Worm (Caenorhabditis elegans) whole organism, young adult: Measurements from ENCODE around the gene far-8.

ENCODE experiments used
- B0261.1 ChIP-seq: sonication (generic microtip); optimal IDR thresholded peaks from 2 replicates; lab custom pipeline; 2016; ENCODE audit warnings: mild to moderate bottlenecking, missing genetic modification characterization, moderate library complexity, missing compliant biosample characterization
- B0336.3 ChIP-seq: fragments of 200-800 bp; sonication (Bioruptor generic); IDR thresholded peaks from 2 replicates; pipeline ENCODE4 v1.3.6; 2022; ENCODE audit warnings: missing genetic modification characterization, missing compliant biosample characterization
- Y79H2A.3 ChIP-seq: fragments of 200-800 bp; sonication (Bioruptor generic); conservative IDR thresholded peaks from 2 replicates; pipeline ENCODE4 v1.3.6; 2022; ENCODE audit warnings: missing genetic modification reagents, missing genetic modification characterization, missing compliant biosample characterization
- attf-3 ChIP-seq: fragments of 200-800 bp; sonication (Bioruptor generic); conservative IDR thresholded peaks from 2 replicates; pipeline ENCODE4 v1.3.6; 2022; ENCODE audit warnings: missing genetic modification reagents, missing genetic modification characterization, missing compliant biosample characterization
- attf-5 ChIP-seq: fragments of 200-800 bp; sonication (Bioruptor generic); optimal IDR thresholded peaks from 2 replicates; lab custom pipeline; 2018; ENCODE audit warnings: mild to moderate bottlenecking, missing genetic modification characterization, missing compliant biosample characterization
- attf-6 ChIP-seq: fragments of 200-800 bp; sonication (Bioruptor generic); IDR thresholded peaks from 2 replicates; pipeline ENCODE4 v1.3.6; 2022; ENCODE audit warnings: missing genetic modification reagents, missing genetic modification characterization, missing compliant biosample characterization
- ccch-3 ChIP-seq: fragments of 200-800 bp; sonication (Bioruptor generic); optimal IDR thresholded peaks from 2 replicates; lab custom pipeline; 2018; ENCODE audit warnings: mild to moderate bottlenecking, missing genetic modification characterization, missing compliant biosample characterization
- cebp-1 ChIP-seq, 2 experiments: fragments of 200-800 bp in 1 of 2; sonication (Bioruptor generic) in 1 of 2; sonication (generic microtip) in 1 of 2; IDR thresholded peaks in 1 of 2; optimal IDR thresholded peaks in 1 of 2; 2 replicates each; pipeline versions ENCODE4 v1.3.6 to Lab custom; 2017 to 2022; ENCODE audit warnings: missing compliant biosample characterization in 2 of 2, missing genetic modification characterization in 2 of 2, mild to moderate bottlenecking in 1 of 2, missing genetic modification reagents in 1 of 2, moderate library complexity in 1 of 2
- ceh-40 ChIP-seq: fragments of 200-800 bp; sonication (Bioruptor generic); IDR thresholded peaks from 2 replicates; pipeline ENCODE4 v1.3.6; 2022; ENCODE audit warnings: missing genetic modification characterization, missing compliant biosample characterization
- ceh-58 ChIP-seq: fragments of 200-800 bp; sonication (Bioruptor generic); IDR thresholded peaks from 2 replicates; pipeline ENCODE4 v1.3.6; 2022; ENCODE audit warnings: missing genetic modification characterization, missing compliant biosample characterization
- efl-1 ChIP-seq: fragments of 150-350 bp; optimal IDR thresholded peaks from 2 replicates; lab custom pipeline; 2014; ENCODE audit warnings: missing biosample characterization, missing genetic modification reagents, missing genetic modification characterization
- egl-18 ChIP-seq: fragments of 200-800 bp; sonication (Bioruptor generic); IDR thresholded peaks from 2 replicates; pipeline ENCODE4 v1.3.6; 2022; ENCODE audit warnings: missing genetic modification reagents, missing genetic modification characterization, missing compliant biosample characterization
- ekl-4 ChIP-seq: fragments of 200-800 bp; sonication (Bioruptor generic); IDR thresholded peaks from 2 replicates; pipeline ENCODE4 v1.3.6; 2022; ENCODE audit warnings: missing genetic modification reagents, missing genetic modification characterization, missing compliant biosample characterization
- hmg-1.2 ChIP-seq: fragments of 200-800 bp; sonication (Bioruptor generic); IDR thresholded peaks from 2 replicates; pipeline ENCODE4 v1.3.6; 2022; ENCODE audit warnings: missing genetic modification reagents, missing genetic modification characterization, missing compliant biosample characterization
- let-526 ChIP-seq: fragments of 200-800 bp; sonication (Bioruptor generic); IDR thresholded peaks from 2 replicates; pipeline ENCODE4 v1.3.6; 2022; ENCODE audit warnings: missing genetic modification reagents, missing genetic modification characterization, missing compliant biosample characterization
- lin-35 ChIP-seq, 3 experiments: fragments of 150-350 bp in 2 of 3; sonication (generic microtip) in 1 of 3; optimal IDR thresholded peaks; 2 replicates each; lab custom pipeline; 2014 to 2018; ENCODE audit warnings: missing biosample characterization in 3 of 3, missing genetic modification characterization in 3 of 3, missing genetic modification reagents in 3 of 3
- lin-54 ChIP-seq: fragments of 200-800 bp; sonication (Bioruptor generic); optimal IDR thresholded peaks from 2 replicates; lab custom pipeline; 2018; ENCODE audit warnings: mild to moderate bottlenecking, missing genetic modification characterization, missing compliant biosample characterization
- lsl-1 ChIP-seq: fragments of 200-800 bp; sonication (Bioruptor generic); optimal IDR thresholded peaks from 2 replicates; lab custom pipeline; 2018; ENCODE audit warnings: mild to moderate bottlenecking, missing genetic modification characterization, moderate library complexity, missing compliant biosample characterization
- nhr-80 ChIP-seq: sonication (generic microtip); optimal IDR thresholded peaks from 2 replicates; lab custom pipeline; 2016; ENCODE audit warnings: missing genetic modification characterization, missing compliant biosample characterization
- nhr-90 ChIP-seq: sonication (generic microtip); optimal IDR thresholded peaks from 2 replicates; lab custom pipeline; 2016; ENCODE audit warnings: missing genotype, mild to moderate bottlenecking, missing genetic modification characterization, missing compliant biosample characterization
- pha-4 ChIP-seq: fragments of 150-350 bp; sonication (generic microtip); optimal IDR thresholded peaks from 2 replicates; lab custom pipeline; 2014; ENCODE audit warnings: missing biosample characterization, missing genetic modification reagents, missing genetic modification characterization
- snpc-3.4 ChIP-seq: sonication (generic microtip); optimal IDR thresholded peaks from 2 replicates; lab custom pipeline; 2017; ENCODE audit warnings: missing genetic modification characterization, mild to moderate bottlenecking, missing compliant biosample characterization, antibody characterized with exemption, moderate library complexity, missing genotype, missing genetic modification reagents
- snpc-4 ChIP-seq, 5 experiments: fragments of 150-350 bp in 1 of 5; sonication (generic microtip) in 4 of 5; optimal IDR thresholded peaks; 2 replicates each; lab custom pipeline; 2014 to 2018; ENCODE audit warnings: missing genetic modification characterization in 5 of 5, missing biosample characterization in 3 of 5, antibody characterized with exemption in 2 of 5, mild to moderate bottlenecking in 2 of 5, missing compliant biosample characterization in 2 of 5, missing genotype in 2 of 5, moderate library complexity in 2 of 5, missing genetic modification reagents in 1 of 5
- tbp1 ChIP-seq: fragments of 200-800 bp; sonication (Bioruptor generic); optimal IDR thresholded peaks from 2 replicates; lab custom pipeline; 2018; ENCODE audit warnings: mild to moderate bottlenecking, missing genetic modification characterization, missing compliant biosample characterization
- ztf-18 ChIP-seq: sonication (generic microtip); optimal IDR thresholded peaks from 2 replicates; lab custom pipeline; 2016; ENCODE audit warnings: missing genotype, mild to moderate bottlenecking, missing genetic modification characterization, missing compliant biosample characterization

far-8 gene

ce11 chrIII:887874-888299 is 45.2 kb downstream of the far-8 start (continued):
- TF ChIP-seq hmg-1.2 (GFP tag; lab: Robert Waterston, UW): peak; percentile 88
- peak; percentile 57; the same call in 1 of the 2 replicates for TF ChIP-seq ekl-4 (GFP tag; lab: Robert Waterston, UW)
- peak; percentile 18 for TF ChIP-seq lin-54 (GFP tag; lab: Kevin White, UChicago)
- peak; percentile 41 for TF ChIP-seq snpc-4 (GFP tag; optimal IDR thresholded peaks at IDR 0.05; lab: Kevin White, UChicago)
- peak in 2 of 4 experiments; percentile 34 to 43 for TF ChIP-seq snpc-4 (tag; optimal IDR thresholded peaks at IDR 0.05; lab: Kevin White, UChicago)
- TF ChIP-seq attf-6 (GFP tag; lab: Robert Waterston, UW): no peak
- 0 out of 2 replicates have a peak, but pooled peaks have one; percentile 26 for TF ChIP-seq attf-3 (GFP tag; lab: Robert Waterston, UW)
- no peak for TF ChIP-seq cebp-1 (GFP tag; IDR thresholded peaks at IDR 0.05; lab: Robert Waterston, UW)
- TF ChIP-seq cebp-1 (tag; optimal IDR thresholded peaks at IDR 0.05; lab: Kevin White, UChicago): peak; percentile 76
- TF ChIP-seq, all 124 proteins: peak for 23

- TF ChIP-seq B0261.1: no peak
- no peak for TF ChIP-seq egl-18 (GFP tag; lab: Robert Waterston, UW)
- no peak for TF ChIP-seq let-526 (GFP tag; lab: Robert Waterston, UW)
- TF ChIP-seq attf-5 (GFP tag; lab: Kevin White, UChicago): peak; percentile 30
- TF ChIP-seq ztf-18 (tag; lab: Kevin White, UChicago): no peak
- TF ChIP-seq lin-35 (GFP tag; optimal IDR thresholded peaks at IDR 0.05; lab: Kevin White, UChicago): no peak
- TF ChIP-seq B0336.3: no peak
- TF ChIP-seq ceh-58 (GFP tag; lab: Robert Waterston, UW): no peak
- TF ChIP-seq nhr-90 (tag; lab: Kevin White, UChicago): no peak
- TF ChIP-seq efl-1 (GFP tag; lab: Kevin White, UChicago): peak; percentile 10
- TF ChIP-seq pha-4 (tag; lab: Kevin White, UChicago): no peak
- TF ChIP-seq lsl-1 (GFP tag; lab: Kevin White, UChicago): peak; percentile 64
Measured at ce11 chrIII:888983-889549, 46.3 kb downstream of the far-8 start.

- TF ChIP-seq tbp1 (GFP tag; lab: Kevin White, UChicago) (no peak), Y79H2A.3 (GFP tag; lab: Robert Waterston, UW) (no peak), nhr-80 (peak; percentile 76), ceh-40 (GFP tag; lab: Robert Waterston, UW) (no peak), snpc-3.4 (tag; lab: Kevin White, UChicago) (peak; percentile 27), ccch-3 (GFP tag; lab: Kevin White, UChicago) (no peak)
Measured at ce11 chrIII:891014-891413, 48.3 kb downstream of the far-8 start, which contains the start of gene T24C4.10. Gene T24C4.10, minus strand, starts transcription at chrIII:891243.
